Worm (Caenorhabditis elegans) whole organism, young adult: Measurements from ENCODE around the gene atp-2.

Experiments
- B0336.3 ChIP-seq: fragments of 200-800 bp; sonication (Bioruptor generic); IDR thresholded peaks from 2 replicates; pipeline ENCODE4 v1.3.6; 2022; ENCODE audit warnings: missing genetic modification characterization, missing compliant biosample characterization
- C17E4.6 ChIP-seq: fragments of 200-800 bp; sonication (Bioruptor generic); IDR thresholded peaks from 2 replicates; pipeline ENCODE4 v1.3.6; 2022; ENCODE audit warnings: missing genetic modification reagents, missing genetic modification characterization, missing compliant biosample characterization
- D2030.7 ChIP-seq: fragments of 200-800 bp; sonication (Bioruptor generic); IDR thresholded peaks from 2 replicates; pipeline ENCODE4 v1.3.6; 2022; ENCODE audit warnings: missing genetic modification reagents, missing genetic modification characterization, missing compliant biosample characterization
- F33H1.4 ChIP-seq: fragments of 200-800 bp; sonication (Bioruptor generic); IDR thresholded peaks from 2 replicates; pipeline ENCODE4 v1.3.6; 2022; ENCODE audit warnings: missing genetic modification reagents, missing genetic modification characterization, missing compliant biosample characterization
- F37B4.10 ChIP-seq: fragments of 200-800 bp; sonication (Bioruptor generic); IDR thresholded peaks from 2 replicates; pipeline ENCODE4 v1.3.6; 2022; ENCODE audit warnings: missing genetic modification characterization, missing compliant biosample characterization
- F55B11.4 ChIP-seq: sonication (generic microtip); optimal IDR thresholded peaks from 2 replicates; lab custom pipeline; 2016; ENCODE audit warnings: missing compliant biosample characterization, missing genetic modification characterization, borderline replicate concordance; ENCODE audit not compliant: insufficient read depth
- F57A8.1 ChIP-seq: fragments of 200-800 bp; sonication (Bioruptor generic); optimal IDR thresholded peaks from 2 replicates; lab custom pipeline; 2018; ENCODE audit warnings: mild to moderate bottlenecking, missing genetic modification characterization, moderate library complexity, missing compliant biosample characterization
- T07F8.4 ChIP-seq: sonication (generic microtip); optimal IDR thresholded peaks from 2 replicates; lab custom pipeline; 2016; ENCODE audit warnings: mild to moderate bottlenecking, missing genetic modification characterization, moderate library complexity, missing compliant biosample characterization
- Y95B8A.8 ChIP-seq: fragments of 200-800 bp; sonication (Bioruptor generic); IDR thresholded peaks from 2 replicates; pipeline ENCODE4 v1.3.6; 2022; ENCODE audit warnings: missing genetic modification reagents, missing genetic modification characterization, missing compliant biosample characterization
- ZK185.1 ChIP-seq: sonication (generic microtip); optimal IDR thresholded peaks from 2 replicates; lab custom pipeline; 2016; ENCODE audit warnings: mild to moderate bottlenecking, missing genetic modification characterization, missing compliant biosample characterization; ENCODE audit not compliant: poor library complexity, severe bottlenecking
- aptf-2 ChIP-seq: fragments of 200-800 bp; sonication (Bioruptor generic); conservative IDR thresholded peaks from 2 replicates; pipeline ENCODE4 v1.3.6; 2022; ENCODE audit warnings: missing genetic modification reagents, missing genetic modification characterization, missing compliant biosample characterization
- attf-3 ChIP-seq: fragments of 200-800 bp; sonication (Bioruptor generic); conservative IDR thresholded peaks from 2 replicates; pipeline ENCODE4 v1.3.6; 2022; ENCODE audit warnings: missing genetic modification reagents, missing genetic modification characterization, missing compliant biosample characterization
- cebp-2 ChIP-seq: fragments of 200-800 bp; sonication (Bioruptor generic); IDR thresholded peaks from 2 replicates; pipeline ENCODE4 v1.3.6; 2022; ENCODE audit warnings: missing genetic modification characterization, missing compliant biosample characterization
- ceh-27 ChIP-seq: fragments of 200-800 bp; sonication (Bioruptor generic); optimal IDR thresholded peaks from 2 replicates; lab custom pipeline; 2018; ENCODE audit warnings: mild to moderate bottlenecking, missing genetic modification characterization, moderate library complexity, missing compliant biosample characterization
- ceh-58 ChIP-seq: fragments of 200-800 bp; sonication (Bioruptor generic); IDR thresholded peaks from 2 replicates; pipeline ENCODE4 v1.3.6; 2022; ENCODE audit warnings: missing genetic modification characterization, missing compliant biosample characterization
- ceh-91 ChIP-seq: fragments of 200-800 bp; sonication (Bioruptor generic); IDR thresholded peaks from 2 replicates; pipeline ENCODE4 v1.3.6; 2022; ENCODE audit warnings: missing genetic modification reagents, missing genetic modification characterization, missing compliant biosample characterization
- die-1 ChIP-seq: sonication (generic microtip); optimal IDR thresholded peaks from 2 replicates; lab custom pipeline; 2016; ENCODE audit warnings: missing genotype, mild to moderate bottlenecking, missing genetic modification characterization, missing compliant biosample characterization
- efl-1 ChIP-seq: fragments of 150-350 bp; optimal IDR thresholded peaks from 2 replicates; lab custom pipeline; 2014; ENCODE audit warnings: missing biosample characterization, missing genetic modification reagents, missing genetic modification characterization
- egl-44 ChIP-seq: fragments of 200-800 bp; sonication (Bioruptor generic); IDR thresholded peaks from 2 replicates; pipeline ENCODE4 v1.3.6; 2022; ENCODE audit warnings: missing genetic modification reagents, missing genetic modification characterization, missing compliant biosample characterization
- ekl-4 ChIP-seq: fragments of 200-800 bp; sonication (Bioruptor generic); IDR thresholded peaks from 2 replicates; pipeline ENCODE4 v1.3.6; 2022; ENCODE audit warnings: missing genetic modification reagents, missing genetic modification characterization, missing compliant biosample characterization
- ets-4 ChIP-seq: fragments of 200-800 bp; sonication (Bioruptor generic); optimal IDR thresholded peaks from 2 replicates; lab custom pipeline; 2018; ENCODE audit warnings: mild to moderate bottlenecking, missing genetic modification characterization, missing compliant biosample characterization
- him-1 ChIP-seq: sonication (generic microtip); optimal IDR thresholded peaks from 2 replicates; lab custom pipeline; 2016; ENCODE audit warnings: missing genotype, missing genetic modification reagents, missing genetic modification characterization, missing compliant biosample characterization
- hmg-1.2 ChIP-seq: fragments of 200-800 bp; sonication (Bioruptor generic); IDR thresholded peaks from 2 replicates; pipeline ENCODE4 v1.3.6; 2022; ENCODE audit warnings: missing genetic modification reagents, missing genetic modification characterization, missing compliant biosample characterization
- hsf-1 ChIP-seq: fragments of 200-800 bp; sonication (Bioruptor generic); IDR thresholded peaks from 2 replicates; pipeline ENCODE4 v1.3.6; 2022; ENCODE audit warnings: missing genetic modification reagents, missing genetic modification characterization, missing compliant biosample characterization
- lin-26 ChIP-seq: fragments of 200-800 bp; sonication (Bioruptor generic); IDR thresholded peaks from 2 replicates; pipeline ENCODE4 v1.3.6; 2022; ENCODE audit warnings: missing genetic modification reagents, missing genetic modification characterization, missing compliant biosample characterization
- lsl-1 ChIP-seq: fragments of 200-800 bp; sonication (Bioruptor generic); optimal IDR thresholded peaks from 2 replicates; lab custom pipeline; 2018; ENCODE audit warnings: mild to moderate bottlenecking, missing genetic modification characterization, moderate library complexity, missing compliant biosample characterization
- madf-6 ChIP-seq: fragments of 200-800 bp; sonication (Bioruptor generic); IDR thresholded peaks from 2 replicates; pipeline ENCODE4 v1.3.6; 2022; ENCODE audit warnings: missing genetic modification reagents, missing genetic modification characterization, missing compliant biosample characterization
- mel-28 ChIP-seq: sonication (generic microtip); optimal IDR thresholded peaks from 2 replicates; lab custom pipeline; 2016; ENCODE audit warnings: borderline replicate concordance, mild to moderate bottlenecking, missing genetic modification characterization, missing compliant biosample characterization
- mes-4 ChIP-seq: sonication (generic microtip); optimal IDR thresholded peaks from 2 replicates; lab custom pipeline; 2016; ENCODE audit warnings: missing genotype, missing genetic modification characterization, missing compliant biosample characterization
- nfya-1 ChIP-seq: sonication (generic microtip); optimal IDR thresholded peaks from 2 replicates; lab custom pipeline; 2017; ENCODE audit warnings: antibody characterized with exemption, missing compliant biosample characterization, missing genetic modification characterization, borderline replicate concordance; ENCODE audit not compliant: insufficient read depth
- pha-4 ChIP-seq: fragments of 150-350 bp; sonication (generic microtip); optimal IDR thresholded peaks from 2 replicates; lab custom pipeline; 2014; ENCODE audit warnings: missing biosample characterization, missing genetic modification reagents, missing genetic modification characterization
- rcor-1 ChIP-seq: fragments of 200-800 bp; sonication (Bioruptor generic); IDR thresholded peaks from 2 replicates; pipeline ENCODE4 v1.3.6; 2022; ENCODE audit warnings: missing genetic modification reagents, missing genetic modification characterization, missing compliant biosample characterization
- snpc-1.1 ChIP-seq: sonication (generic microtip); optimal IDR thresholded peaks from 2 replicates; lab custom pipeline; 2017; ENCODE audit warnings: missing genetic modification characterization, mild to moderate bottlenecking, missing compliant biosample characterization, antibody characterized with exemption, moderate library complexity, missing genotype, missing genetic modification reagents; ENCODE audit not compliant: insufficient read depth
- xnd-1 ChIP-seq: sonication (generic microtip); optimal IDR thresholded peaks from 2 replicates; lab custom pipeline; 2016; ENCODE audit warnings: missing genotype, missing genetic modification reagents, missing genetic modification characterization, missing compliant biosample characterization
- zfh-2 ChIP-seq: fragments of 200-800 bp; sonication (Bioruptor generic); conservative IDR thresholded peaks from 2 replicates; pipeline ENCODE4 v1.3.6; 2022; ENCODE audit warnings: missing genetic modification reagents, missing genetic modification characterization, missing compliant biosample characterization
- zim-3 ChIP-seq: sonication (generic microtip); optimal IDR thresholded peaks from 2 replicates; lab custom pipeline; 2017; ENCODE audit warnings: mild to moderate bottlenecking, missing genetic modification characterization, moderate library complexity, missing compliant biosample characterization
- ztf-3 ChIP-seq: fragments of 200-800 bp; sonication (Bioruptor generic); optimal IDR thresholded peaks from 2 replicates; lab custom pipeline; 2018; ENCODE audit warnings: mild to moderate bottlenecking, missing genetic modification characterization, missing compliant biosample characterization

atp-2 gene

DNA sequence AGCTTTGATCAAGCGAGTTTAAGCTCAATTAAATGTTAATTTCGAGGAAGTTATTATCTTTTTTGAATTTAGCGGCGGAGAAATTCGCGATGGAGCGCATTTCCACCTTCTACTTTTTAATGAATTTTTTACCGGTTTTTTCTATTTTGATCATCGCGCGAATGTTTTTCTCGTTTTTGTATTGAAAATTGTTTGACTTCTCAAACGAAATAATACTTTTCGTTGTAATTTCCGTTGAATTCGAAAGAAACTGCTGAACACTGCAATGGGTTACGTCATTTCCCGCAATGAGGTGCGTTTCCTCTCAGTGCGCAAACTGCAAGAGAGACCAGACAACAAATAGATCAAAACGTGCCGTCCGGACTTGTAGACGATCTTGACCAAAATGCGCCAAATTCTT lies 47.0 kb upstream of the atp-2 start (continued):
- no peak for TF ChIP-seq cebp-2 (GFP tag; lab: Robert Waterston, UW)
- TF ChIP-seq ceh-91 (GFP tag; lab: Robert Waterston, UW) = peak; percentile 67
- TF ChIP-seq egl-44 (GFP tag; lab: Robert Waterston, UW) = no peak
- TF ChIP-seq mel-28 (tag; lab: Kevin White, UChicago) = no peak
- TF ChIP-seq hmg-1.2 = no peak
- peak; percentile 86 for TF ChIP-seq efl-1 (GFP tag; lab: Kevin White, UChicago)
- no peak for TF ChIP-seq rcor-1 (GFP tag; lab: Robert Waterston, UW)
- 0 out of 2 replicates have a peak, but pooled peaks have one; percentile 45 for TF ChIP-seq aptf-2 (GFP tag; lab: Robert Waterston, UW)
- no peak for TF ChIP-seq mes-4 (tag; lab: Kevin White, UChicago)
- no peak for TF ChIP-seq F55B11.4 (tag; lab: Kevin White, UChicago)
- TF ChIP-seq lin-26 (GFP tag; lab: Robert Waterston, UW) = 0 out of 2 replicates have a peak, but pooled peaks have one; percentile 47
- TF ChIP-seq T07F8.4 (tag; lab: Kevin White, UChicago) = no peak
- TF ChIP-seq zim-3 = no peak
- peak; percentile 67 for TF ChIP-seq lsl-1 (GFP tag; lab: Kevin White, UChicago)
- TF ChIP-seq xnd-1 (tag; lab: Kevin White, UChicago) = peak; percentile 64
- TF ChIP-seq F33H1.4 = peak; percentile 26; the same call in 1 of the 2 replicates
- no peak for TF ChIP-seq ztf-3 (GFP tag; lab: Kevin White, UChicago)
- TF ChIP-seq, all 124 proteins: peak for 17

DNA sequence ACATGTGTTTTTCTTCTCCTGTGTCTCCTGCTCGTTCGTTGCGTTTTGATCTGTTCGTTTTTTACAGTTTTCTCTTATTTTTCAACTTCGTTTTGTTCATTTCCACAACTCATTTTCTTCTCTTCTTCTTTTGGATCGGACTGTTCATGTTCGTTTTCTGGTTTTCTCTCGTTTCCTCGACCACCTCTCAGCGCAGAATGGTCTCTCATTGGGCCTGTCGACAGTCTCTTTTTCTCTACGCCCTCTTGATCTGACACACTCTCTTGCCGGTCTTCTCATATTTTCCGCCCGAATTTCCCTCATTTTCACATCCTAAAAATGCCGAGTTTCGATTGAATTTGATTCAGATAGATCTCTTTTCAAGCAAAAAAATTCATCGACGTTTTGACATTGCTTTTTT lies 46.6 kb upstream of the atp-2 start:
- peak; percentile 74; the same call in 1 of the 2 replicates for TF ChIP-seq hmg-1.2
- no peak for TF ChIP-seq pha-4 (tag; lab: Kevin White, UChicago)
- TF ChIP-seq ets-4 (GFP tag; lab: Kevin White, UChicago) = no peak
- TF ChIP-seq die-1 (tag; lab: Kevin White, UChicago) = no peak
- no peak for TF ChIP-seq snpc-1.1

DNA sequence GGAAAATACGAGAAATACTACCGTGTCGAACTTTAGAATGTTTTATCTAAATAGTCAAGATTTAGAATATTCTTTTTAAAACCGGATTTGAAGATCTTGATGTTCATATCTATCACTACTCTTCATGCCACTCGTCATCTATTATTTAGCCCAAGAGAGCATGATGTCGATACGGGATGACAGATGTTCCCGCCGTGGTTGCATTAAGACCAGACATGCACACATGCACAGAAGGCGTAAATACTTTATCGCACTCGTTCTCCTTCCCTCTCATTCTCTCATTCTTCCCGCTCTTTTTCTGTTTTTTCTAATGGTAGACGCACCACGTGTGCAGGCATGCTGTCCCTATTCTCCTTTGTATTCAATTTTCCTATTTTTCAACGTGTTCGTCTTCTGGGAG lies 44.8 kb upstream of the atp-2 start:
- TF ChIP-seq ceh-58 = no peak
- TF ChIP-seq Y95B8A.8 (GFP tag; lab: Robert Waterston, UW) = no peak
- TF ChIP-seq nfya-1 = no peak
- TF ChIP-seq ekl-4 = no peak
- no peak for TF ChIP-seq F57A8.1 (GFP tag; lab: Kevin White, UChicago)
- no peak for TF ChIP-seq him-1 (tag; lab: Kevin White, UChicago)
- no peak for TF ChIP-seq T07F8.4 (tag; lab: Kevin White, UChicago)
- TF ChIP-seq madf-6 (GFP tag; lab: Robert Waterston, UW) = no peak
- no peak for TF ChIP-seq ceh-27
- no peak for TF ChIP-seq zfh-2 (GFP tag; lab: Robert Waterston, UW)

DNA sequence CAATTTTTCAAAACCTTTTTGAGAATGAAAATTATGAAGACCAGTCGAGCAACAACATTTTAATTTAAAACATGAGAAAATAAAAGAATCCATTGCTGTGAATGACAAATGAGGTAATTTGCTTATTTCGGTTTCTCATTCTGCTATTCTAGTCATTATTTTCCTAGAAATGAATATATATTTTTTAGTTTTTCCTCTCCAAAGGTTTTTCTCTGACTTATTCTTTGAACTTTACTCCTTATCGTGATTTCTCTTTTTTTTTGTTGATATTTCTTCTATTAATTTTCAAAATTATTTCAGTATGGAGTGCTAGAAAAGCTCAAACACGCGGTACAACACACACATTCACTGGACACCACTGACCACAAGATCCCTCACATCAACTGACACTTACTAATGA lies 42.6 kb upstream of the atp-2 start, which contains the start of gene pup-2:
Gene pup-2, plus strand, starts transcription at position 301 of the 400 bp plus-strand sequence.
- TF ChIP-seq die-1 (tag; lab: Kevin White, UChicago) = no peak
- TF ChIP-seq hsf-1 (GFP tag; lab: Robert Waterston, UW) = no peak
- TF ChIP-seq D2030.7 (GFP tag; lab: Robert Waterston, UW) = no peak
- TF ChIP-seq nfya-1 = no peak
- TF ChIP-seq B0336.3 (GFP tag; lab: Robert Waterston, UW) = no peak
- TF ChIP-seq C17E4.6 (GFP tag; lab: Robert Waterston, UW) = no peak
- no peak for TF ChIP-seq zfh-2 (GFP tag; lab: Robert Waterston, UW)
- no peak for TF ChIP-seq F37B4.10 (GFP tag; lab: Robert Waterston, UW)
- no peak for TF ChIP-seq ZK185.1 (tag; lab: Kevin White, UChicago)
- no peak for TF ChIP-seq attf-3 (GFP tag; lab: Robert Waterston, UW)
